Fruit fly (Drosophila melanogaster) whole organism, prepupa: ENCODE data around the gene Ae2.

Source experiments
- CG10631 ChIP-seq: fragments of 200-800 bp; sonication (Bioruptor generic); optimal IDR thresholded peaks from 2 replicates; lab custom pipeline; 2016; ENCODE audit warnings: missing biosample characterization, missing genetic modification characterization
- CG11294 ChIP-seq: fragments of 200-800 bp; sonication (Bioruptor generic); IDR thresholded peaks from 2 replicates; pipeline ENCODE4 v1.3.6; 2022; ENCODE audit warnings: missing biosample characterization, missing genetic modification characterization
- CG11762 ChIP-seq: fragments of 200-800 bp; sonication (Bioruptor generic); optimal IDR thresholded peaks from 3 replicates; lab custom pipeline; 2016; ENCODE audit warnings: missing biosample characterization, missing genetic modification characterization; ENCODE audit not compliant: insufficient read depth
- CG11902 ChIP-seq: fragments of 200-800 bp; sonication (Bioruptor generic); optimal IDR thresholded peaks from 3 replicates; lab custom pipeline; 2016; ENCODE audit warnings: missing biosample characterization, missing genetic modification characterization
- CG15336 ChIP-seq: fragments of 200-800 bp; sonication (Bioruptor generic); IDR thresholded peaks from 2 replicates; pipeline ENCODE4 v1.3.6; 2022; ENCODE audit warnings: missing biosample characterization, missing genetic modification characterization
- CG1621 ChIP-seq: fragments of 200-800 bp; sonication (Bioruptor generic); optimal IDR thresholded peaks from 3 replicates; lab custom pipeline; 2018; ENCODE audit warnings: missing biosample characterization, mild to moderate bottlenecking, missing genetic modification characterization
- CG16779 ChIP-seq: fragments of 200-800 bp; sonication (Bioruptor generic); optimal IDR thresholded peaks from 3 replicates; lab custom pipeline; 2017; ENCODE audit warnings: missing biosample characterization, mild to moderate bottlenecking, missing genetic modification characterization
- CG31627 ChIP-seq: fragments of 200-800 bp; sonication (Bioruptor generic); optimal IDR thresholded peaks from 3 replicates; lab custom pipeline; 2016; ENCODE audit warnings: missing biosample characterization, missing genetic modification characterization
- CG32006 ChIP-seq: fragments of 200-800 bp; sonication (Bioruptor generic); optimal IDR thresholded peaks from 3 replicates; lab custom pipeline; 2017; ENCODE audit warnings: missing biosample characterization, mild to moderate bottlenecking, missing genetic modification characterization
- CG34406 ChIP-seq: fragments of 200-800 bp; sonication (Bioruptor generic); optimal IDR thresholded peaks from 3 replicates; lab custom pipeline; 2016; ENCODE audit warnings: missing biosample characterization, missing genetic modification characterization
- CG3919 ChIP-seq: fragments of 200-800 bp; sonication (Bioruptor generic); optimal IDR thresholded peaks from 3 replicates; lab custom pipeline; 2016; ENCODE audit warnings: missing biosample characterization, missing genetic modification characterization
- CG6163 ChIP-seq: fragments of 200-800 bp; sonication (Bioruptor generic); IDR thresholded peaks from 3 replicates; pipeline ENCODE4 v1.3.6; 2022; ENCODE audit warnings: missing biosample characterization, missing genetic modification characterization
- CG6276 ChIP-seq: fragments of 200-800 bp; sonication (Bioruptor generic); optimal IDR thresholded peaks from 2 replicates; lab custom pipeline; 2017; ENCODE audit warnings: missing biosample characterization, mild to moderate bottlenecking, missing genetic modification characterization
- CG6792 ChIP-seq: fragments of 200-800 bp; sonication (Bioruptor generic); optimal IDR thresholded peaks from 3 replicates; lab custom pipeline; 2016; ENCODE audit warnings: missing biosample characterization, missing genetic modification characterization
- CG6854 ChIP-seq: fragments of 200-800 bp; sonication (Bioruptor generic); optimal IDR thresholded peaks from 2 replicates; lab custom pipeline; 2017; ENCODE audit warnings: missing biosample characterization, mild to moderate bottlenecking, missing genetic modification characterization
- CG7368 ChIP-seq: fragments of 200-800 bp; sonication (Bioruptor generic); optimal IDR thresholded peaks from 3 replicates; lab custom pipeline; 2016; ENCODE audit warnings: missing biosample characterization, missing genetic modification characterization
- CG8119 ChIP-seq: fragments of 200-800 bp; sonication (Bioruptor generic); IDR thresholded peaks from 3 replicates; pipeline ENCODE4 v1.3.6; 2022; ENCODE audit warnings: missing biosample characterization, missing genetic modification characterization
- CG8319 ChIP-seq: fragments of 200-800 bp; sonication (Bioruptor generic); optimal IDR thresholded peaks from 3 replicates; lab custom pipeline; 2016; ENCODE audit warnings: missing biosample characterization, missing genetic modification characterization
- CG8632 ChIP-seq: fragments of 200-800 bp; sonication (Bioruptor generic); optimal IDR thresholded peaks from 3 replicates; lab custom pipeline; 2016; ENCODE audit warnings: missing biosample characterization, missing genetic modification characterization
- CG9139 ChIP-seq: fragments of 200-800 bp; sonication (Bioruptor generic); optimal IDR thresholded peaks from 3 replicates; lab custom pipeline; 2017; ENCODE audit warnings: missing biosample characterization, mild to moderate bottlenecking, missing genetic modification characterization
- Eip75B ChIP-seq: fragments of 200-800 bp; sonication (Bioruptor generic); optimal IDR thresholded peaks from 3 replicates; lab custom pipeline; 2016; ENCODE audit warnings: missing biosample characterization, missing genetic modification characterization
- Eip93F ChIP-seq: fragments of 200-800 bp; sonication (Bioruptor generic); optimal IDR thresholded peaks from 2 replicates; lab custom pipeline; 2016; ENCODE audit warnings: missing biosample characterization, mild to moderate bottlenecking, missing genetic modification characterization
- Ets21C ChIP-seq: fragments of 200-800 bp; sonication (Bioruptor generic); optimal IDR thresholded peaks from 3 replicates; lab custom pipeline; 2016; ENCODE audit warnings: missing biosample characterization, missing genetic modification characterization
- Ets96B ChIP-seq: fragments of 200-800 bp; optimal IDR thresholded peaks from 2 replicates; lab custom pipeline; 2019; ENCODE audit warnings: missing biosample characterization, mild to moderate bottlenecking, missing genetic modification characterization, moderate library complexity
- Gug ChIP-seq: fragments of 200-800 bp; sonication (Bioruptor generic); IDR thresholded peaks from 2 replicates; pipeline ENCODE4 v1.3.6; 2022; ENCODE audit warnings: missing biosample characterization, missing genetic modification characterization
- Hr38 ChIP-seq: sonication (Bioruptor generic); optimal IDR thresholded peaks from 2 replicates; lab custom pipeline; 2016; ENCODE audit warnings: missing biosample characterization, missing genetic modification characterization
- Hr39 ChIP-seq: fragments of 200-800 bp; sonication (Bioruptor generic); optimal IDR thresholded peaks from 2 replicates; lab custom pipeline; 2016; ENCODE audit warnings: missing biosample characterization, missing genetic modification characterization
- Hr4 ChIP-seq: fragments of 200-800 bp; sonication (Bioruptor generic); optimal IDR thresholded peaks from 3 replicates; lab custom pipeline; 2016; ENCODE audit warnings: missing biosample characterization, missing genetic modification characterization
- Met ChIP-seq: fragments of 200-800 bp; sonication (Bioruptor generic); optimal IDR thresholded peaks from 3 replicates; lab custom pipeline; 2016; ENCODE audit warnings: missing biosample characterization, missing genetic modification characterization
- OdsH ChIP-seq: fragments of 200-800 bp; sonication (Bioruptor generic); optimal IDR thresholded peaks from 3 replicates; lab custom pipeline; 2016; ENCODE audit warnings: missing biosample characterization, missing genetic modification characterization
- Smox ChIP-seq: fragments of 200-800 bp; sonication (Bioruptor generic); optimal IDR thresholded peaks from 3 replicates; lab custom pipeline; 2016; ENCODE audit warnings: missing biosample characterization, missing genetic modification characterization
- Sox102F ChIP-seq: fragments of 200-800 bp; sonication (Bioruptor generic); optimal IDR thresholded peaks from 2 replicates; lab custom pipeline; 2016; ENCODE audit warnings: missing biosample characterization, mild to moderate bottlenecking, missing genetic modification characterization
- Sox14 ChIP-seq: fragments of 200-800 bp; sonication (Bioruptor generic); optimal IDR thresholded peaks from 3 replicates; lab custom pipeline; 2016; ENCODE audit warnings: missing biosample characterization, missing genetic modification characterization
- Sox15 ChIP-seq: fragments of 200-800 bp; sonication (Bioruptor generic); optimal IDR thresholded peaks from 3 replicates; lab custom pipeline; 2016; ENCODE audit warnings: missing biosample characterization, missing genetic modification characterization
- acj6 ChIP-seq: fragments of 200-800 bp; sonication (Bioruptor generic); optimal IDR thresholded peaks from 3 replicates; lab custom pipeline; 2016; ENCODE audit warnings: missing biosample characterization, missing genetic modification characterization
- dac ChIP-seq: fragments of 200-800 bp; sonication (Bioruptor generic); optimal IDR thresholded peaks from 2 replicates; lab custom pipeline; 2017; ENCODE audit warnings: missing biosample characterization, mild to moderate bottlenecking, missing genetic modification characterization
- dsx ChIP-seq: fragments of 200-800 bp; optimal IDR thresholded peaks from 3 replicates; lab custom pipeline; 2019; ENCODE audit warnings: missing biosample characterization, mild to moderate bottlenecking, missing genetic modification characterization, moderate library complexity; ENCODE audit not compliant: poor library complexity, severe bottlenecking
- fd59A ChIP-seq: fragments of 200-800 bp; sonication (Bioruptor generic); optimal IDR thresholded peaks from 2 replicates; lab custom pipeline; 2017; ENCODE audit warnings: missing biosample characterization, mild to moderate bottlenecking, missing genetic modification characterization, missing genetic modification reagents
- fd85E ChIP-seq: fragments of 200-800 bp; sonication (Bioruptor generic); optimal IDR thresholded peaks from 3 replicates; lab custom pipeline; 2016; ENCODE audit warnings: missing biosample characterization, missing genetic modification characterization
- fkh ChIP-seq: fragments of 200-800 bp; sonication (Bioruptor generic); optimal IDR thresholded peaks from 3 replicates; lab custom pipeline; 2017; ENCODE audit warnings: missing biosample characterization, mild to moderate bottlenecking, missing genetic modification characterization, moderate library complexity
- lz ChIP-seq: fragments of 200-800 bp; sonication (Bioruptor generic); optimal IDR thresholded peaks from 3 replicates; lab custom pipeline; 2016; ENCODE audit warnings: missing biosample characterization, missing genetic modification characterization
- net ChIP-seq: fragments of 200-800 bp; sonication (Bioruptor generic); optimal IDR thresholded peaks from 3 replicates; lab custom pipeline; 2016; ENCODE audit warnings: missing biosample characterization, missing genetic modification characterization
- pdm3 ChIP-seq: fragments of 200-800 bp; sonication (Bioruptor generic); optimal IDR thresholded peaks from 3 replicates; lab custom pipeline; 2016; ENCODE audit warnings: missing biosample characterization, missing genetic modification characterization
- salr ChIP-seq, 2 experiments: fragments of 200-800 bp; sonication (Bioruptor generic); optimal IDR thresholded peaks; 3 replicates each; lab custom pipeline; 2016 to 2018; ENCODE audit warnings: missing biosample characterization in 2 of 2, missing genetic modification characterization in 2 of 2, mild to moderate bottlenecking in 1 of 2
- spab ChIP-seq: fragments of 200-800 bp; sonication (Bioruptor generic); optimal IDR thresholded peaks from 2 replicates; lab custom pipeline; 2017; ENCODE audit warnings: missing biosample characterization, mild to moderate bottlenecking, missing genetic modification characterization, missing genetic modification reagents
- ss ChIP-seq, 2 experiments: fragments of 200-800 bp; sonication (Bioruptor generic); optimal IDR thresholded peaks; 2 replicates in 1 of 2; 3 replicates in 1 of 2; lab custom pipeline; 2017 to 2018; ENCODE audit warnings: mild to moderate bottlenecking in 2 of 2, missing biosample characterization in 2 of 2, missing genetic modification characterization in 2 of 2, moderate library complexity in 1 of 2
- topi ChIP-seq: fragments of 200-800 bp; sonication (Bioruptor generic); optimal IDR thresholded peaks from 3 replicates; lab custom pipeline; 2016; ENCODE audit warnings: missing biosample characterization, missing genetic modification characterization

Ae2 gene

dm6 chr3L:9739629-9740028 lies 23.7 kb upstream of the Ae2 start (continued):
- TF ChIP-seq pdm3 (GFP tag; lab: Kevin White, UChicago), result peak; percentile 24
- no peak for TF ChIP-seq Sox14 (GFP tag; lab: Kevin White, UChicago)
- no peak for TF ChIP-seq spab (GFP tag; lab: Kevin White, UChicago)
- no peak for TF ChIP-seq CG9139 (GFP tag; lab: Kevin White, UChicago)
- no peak for TF ChIP-seq Sox102F (GFP tag; lab: Kevin White, UChicago)
- TF ChIP-seq salr (GFP tag; optimal IDR thresholded peaks at IDR 0.05; lab: Kevin White, UChicago), result peak in 1 of 2 experiments; percentile 14
- TF ChIP-seq Hr38 (GFP tag; lab: Kevin White, UChicago), result no peak
- no peak for TF ChIP-seq CG1621
- peak; percentile 19 for TF ChIP-seq CG6792 (GFP tag; lab: Kevin White, UChicago)
- no peak for TF ChIP-seq Eip93F (GFP tag; lab: Kevin White, UChicago)
- TF ChIP-seq Hr39 (GFP tag; lab: Kevin White, UChicago), result no peak
- TF ChIP-seq CG34406, result peak; percentile 33
- TF ChIP-seq Sox15 (GFP tag; lab: Kevin White, UChicago), result no peak
- peak; percentile 54 for TF ChIP-seq CG3919 (GFP tag; lab: Kevin White, UChicago)
- TF ChIP-seq CG11294 (GFP tag; lab: Robert Waterston, UW), result no peak
- no peak for TF ChIP-seq Smox (GFP tag; lab: Kevin White, UChicago)
- TF ChIP-seq fd59A (GFP tag; lab: Kevin White, UChicago), result no peak
- peak; percentile 18 for TF ChIP-seq CG11902 (GFP tag; lab: Kevin White, UChicago)
- TF ChIP-seq net (GFP tag; lab: Kevin White, UChicago), result no peak
- TF ChIP-seq topi (GFP tag; lab: Kevin White, UChicago), result peak; percentile 35
- TF ChIP-seq Gug (GFP tag; lab: Robert Waterston, UW), result no peak
- no peak for TF ChIP-seq Met (GFP tag; lab: Kevin White, UChicago)
- TF ChIP-seq CG8119 (GFP tag; lab: Robert Waterston, UW), result 0 out of 3 replicates have a peak, but pooled peaks have one; percentile 46
- no peak for TF ChIP-seq CG7368
- TF ChIP-seq OdsH (GFP tag; lab: Kevin White, UChicago), result no peak
- peak; percentile 51 for TF ChIP-seq Ets96B (tag; lab: Kevin White, UChicago)
- no peak for TF ChIP-seq CG31627 (GFP tag; lab: Kevin White, UChicago)
- TF ChIP-seq CG6163 (GFP tag; lab: Robert Waterston, UW), result peak; percentile 46; the same call in 1 of the 3 replicates
- TF ChIP-seq CG11762 (GFP tag; lab: Kevin White, UChicago), result no peak
- peak; percentile 24 for TF ChIP-seq acj6 (GFP tag; lab: Kevin White, UChicago)
- no peak for TF ChIP-seq CG16779 (tag; lab: Kevin White, UChicago)
- no peak for TF ChIP-seq Ets21C (GFP tag; lab: Kevin White, UChicago)

dm6 chr3L:9742342-9742741 lies 21.0 kb upstream of the Ae2 start:
- TF ChIP-seq CG10631 (peak; percentile 62), Hr38 (GFP tag; lab: Kevin White, UChicago) (no peak), topi (GFP tag; lab: Kevin White, UChicago) (peak; percentile 73), fd59A (GFP tag; lab: Kevin White, UChicago) (peak; percentile 28), Sox102F (GFP tag; lab: Kevin White, UChicago) (peak; percentile 55), Eip75B (GFP tag; lab: Kevin White, UChicago) (peak; percentile 54), CG8319 (no peak), CG8119 (GFP tag; lab: Robert Waterston, UW) (peak; percentile 57), Hr39 (GFP tag; lab: Kevin White, UChicago) (peak; percentile 42), Smox (GFP tag; lab: Kevin White, UChicago) (peak; percentile 54), Eip93F (GFP tag; lab: Kevin White, UChicago) (no peak), CG7368 (peak; percentile 43), salr (GFP tag; optimal IDR thresholded peaks at IDR 0.05; lab: Kevin White, UChicago) (peak in 1 of 2 experiments; percentile 69), lz (GFP tag; lab: Kevin White, UChicago) (peak; percentile 66), CG6276 (no peak), Sox15 (GFP tag; lab: Kevin White, UChicago) (no peak), CG32006 (GFP tag; lab: Kevin White, UChicago) (peak; percentile 47), fd85E (no peak), Sox14 (GFP tag; lab: Kevin White, UChicago) (peak; percentile 60), ss (GFP tag; optimal IDR thresholded peaks at IDR 0.05; lab: Kevin White, UChicago) (peak; percentile 33 to 37), Hr4 (GFP tag; lab: Kevin White, UChicago) (no peak), CG6854 (no peak), OdsH (GFP tag; lab: Kevin White, UChicago) (peak; percentile 15), spab (GFP tag; lab: Kevin White, UChicago) (peak; percentile 20), CG8632 (no peak), CG3919 (GFP tag; lab: Kevin White, UChicago) (peak; percentile 73), CG1621 (no peak), CG6792 (GFP tag; lab: Kevin White, UChicago) (peak; percentile 3), dsx (peak; percentile 41), CG9139 (GFP tag; lab: Kevin White, UChicago) (peak; percentile 22), dac (no peak), fkh (GFP tag; lab: Kevin White, UChicago) (no peak), CG15336 (GFP tag; lab: Robert Waterston, UW) (peak; percentile 9; the same call in 1 of the 2 replicates)
